Fruit fly (Drosophila melanogaster): ENCODE results near the gene Lsm12a.

Gene Lsm12a

DNA sequence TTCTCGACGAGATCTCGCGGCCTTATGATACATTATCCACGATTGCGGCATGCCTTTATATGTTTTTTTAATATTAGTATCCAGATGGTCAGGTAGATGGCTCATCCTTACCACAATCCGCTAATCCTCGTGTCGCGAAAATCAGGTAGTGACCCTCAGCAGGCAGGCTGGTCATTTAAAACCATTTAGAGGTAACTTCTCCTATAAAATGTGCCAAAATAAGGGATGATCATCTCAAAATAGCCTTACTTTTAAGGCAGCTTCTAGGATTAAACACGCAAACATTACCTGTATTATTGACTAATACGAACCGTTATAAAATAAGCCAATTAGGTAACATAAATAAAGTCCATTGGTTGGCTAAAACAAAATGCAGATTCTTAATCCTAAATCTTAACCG, 29.5 kb upstream of the Lsm12a start, which contains the start of gene tsg:
tsg (minus strand) TSS at position 37 of the 400 bp plus-strand sequence.
- no peak for TF ChIP-seq CG6276 (GFP tag; optimal IDR thresholded peaks at IDR 0.05)
- no peak for TF ChIP-seq eg (GFP tag; IDR thresholded peaks at IDR 0.05)
- no peak for TF ChIP-seq Lpt (GFP tag; optimal IDR thresholded peaks at IDR 0.05)
- TF ChIP-seq Ets21C (GFP tag; optimal IDR thresholded peaks at IDR 0.05) = no peak
- no peak for TF ChIP-seq fkh (GFP tag; optimal IDR thresholded peaks at IDR 0.05)
- TF ChIP-seq cyc (GFP tag; optimal IDR thresholded peaks at IDR 0.05) = no peak
- no peak for TF ChIP-seq Sox14 (GFP tag; optimal IDR thresholded peaks at IDR 0.05)
- no peak for TF ChIP-seq topi (GFP tag; optimal IDR thresholded peaks at IDR 0.05)
- TF ChIP-seq Eip78C (GFP tag) = no peak
- TF ChIP-seq CG6808 (GFP tag; optimal IDR thresholded peaks at IDR 0.05) = no peak
- no peak for TF ChIP-seq CG8119 (GFP tag; IDR thresholded peaks at IDR 0.05)
- no peak for TF ChIP-seq CG6792 (GFP tag; optimal IDR thresholded peaks at IDR 0.05)
- TF ChIP-seq achi (GFP tag; optimal IDR thresholded peaks at IDR 0.05) = no peak
- no peak for TF ChIP-seq acj6 (GFP tag; optimal IDR thresholded peaks at IDR 0.05)
- no peak for TF ChIP-seq Hr39 (GFP tag; optimal IDR thresholded peaks at IDR 0.05)
- TF ChIP-seq CG8632 (GFP tag; optimal IDR thresholded peaks at IDR 0.05) = no peak
- TF ChIP-seq OdsH (GFP tag; optimal IDR thresholded peaks at IDR 0.05) = no peak
- TF ChIP-seq net (GFP tag; optimal IDR thresholded peaks at IDR 0.05) = no peak

DNA sequence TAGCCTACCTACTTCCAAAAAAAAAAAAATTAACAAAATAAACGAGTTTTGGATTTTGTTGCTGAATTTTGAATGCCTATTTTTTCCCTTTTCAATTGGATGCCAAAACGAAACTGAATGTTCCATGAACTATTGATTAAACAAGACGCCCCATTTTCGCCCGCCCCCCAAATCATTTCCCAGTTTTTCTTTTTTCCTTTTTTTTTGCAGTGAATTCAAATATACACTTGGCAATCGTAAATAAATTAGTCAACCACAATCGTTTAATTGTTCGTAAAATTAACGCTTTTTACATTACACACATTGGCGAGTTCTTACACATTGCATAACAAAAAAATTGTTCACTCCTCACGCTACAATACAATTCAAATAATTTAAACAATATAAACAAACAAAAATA, 25.8 kb upstream of the Lsm12a start, which contains the start of gene CG18130:
CG18130 (minus strand) TSS at position 101 of the 400 bp plus-strand sequence.
- TF ChIP-seq Sox15 (GFP tag; optimal IDR thresholded peaks at IDR 0.05) = no peak
- TF ChIP-seq ss (GFP tag; optimal IDR thresholded peaks at IDR 0.05) = no peak
- no peak for TF ChIP-seq cyc (GFP tag; optimal IDR thresholded peaks at IDR 0.05)
- TF ChIP-seq CG16779 (tag; optimal IDR thresholded peaks at IDR 0.05) = no peak

DNA sequence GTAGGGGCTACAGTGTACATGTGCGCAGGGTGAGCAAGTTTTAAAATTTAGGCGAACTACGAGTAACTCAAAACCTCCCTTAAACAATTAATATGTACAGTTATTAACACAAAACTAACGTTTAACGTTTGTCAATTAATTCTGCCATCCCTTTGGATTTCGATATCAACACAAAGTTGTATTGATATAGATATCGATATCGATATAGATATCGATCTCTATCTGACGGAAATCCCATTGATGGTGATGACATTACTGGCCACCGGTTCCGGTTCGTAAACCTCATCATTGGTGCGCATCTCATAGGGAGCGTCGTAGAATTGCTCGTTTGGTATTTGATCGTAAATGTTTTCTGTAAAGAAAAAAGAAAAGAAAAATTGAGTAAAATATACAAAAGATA, 25.2 kb upstream of the Lsm12a start:
- no peak for TF ChIP-seq CG6854 (GFP tag; optimal IDR thresholded peaks at IDR 0.05)
- no peak for TF ChIP-seq CG3919 (GFP tag; optimal IDR thresholded peaks at IDR 0.05)
- TF ChIP-seq Smox (GFP tag; optimal IDR thresholded peaks at IDR 0.05) = no peak
- TF ChIP-seq net (GFP tag; optimal IDR thresholded peaks at IDR 0.05) = no peak
- no peak for TF ChIP-seq salr (GFP tag; optimal IDR thresholded peaks at IDR 0.05)
- TF ChIP-seq CG6808 (GFP tag; optimal IDR thresholded peaks at IDR 0.05) = no peak
- TF ChIP-seq Hr39 (GFP tag; optimal IDR thresholded peaks at IDR 0.05) = no peak
- no peak for TF ChIP-seq Ets96B (tag; optimal IDR thresholded peaks at IDR 0.05)
- no peak for TF ChIP-seq Hr4 (GFP tag; optimal IDR thresholded peaks at IDR 0.05)
- TF ChIP-seq CG3032 (tag; optimal IDR thresholded peaks at IDR 0.05) = no peak
- no peak for TF ChIP-seq fd85E (GFP tag; optimal IDR thresholded peaks at IDR 0.05)
- no peak for TF ChIP-seq Eip93F (GFP tag; optimal IDR thresholded peaks at IDR 0.05)
- no peak for TF ChIP-seq Sox14 (GFP tag; optimal IDR thresholded peaks at IDR 0.05)
- no peak for TF ChIP-seq esn (GFP tag; optimal IDR thresholded peaks at IDR 0.05)
- no peak for TF ChIP-seq CG6163 (GFP tag; IDR thresholded peaks at IDR 0.05)
- TF ChIP-seq ss (GFP tag; optimal IDR thresholded peaks at IDR 0.05) = no peak
- no peak for TF ChIP-seq CG1621 (tag; optimal IDR thresholded peaks at IDR 0.05)
- no peak for TF ChIP-seq CG7368 (GFP tag; optimal IDR thresholded peaks at IDR 0.05)
- TF ChIP-seq Sox15 (GFP tag; optimal IDR thresholded peaks at IDR 0.05) = no peak
- TF ChIP-seq Gug (GFP tag; IDR thresholded peaks at IDR 0.05) = no peak

DNA sequence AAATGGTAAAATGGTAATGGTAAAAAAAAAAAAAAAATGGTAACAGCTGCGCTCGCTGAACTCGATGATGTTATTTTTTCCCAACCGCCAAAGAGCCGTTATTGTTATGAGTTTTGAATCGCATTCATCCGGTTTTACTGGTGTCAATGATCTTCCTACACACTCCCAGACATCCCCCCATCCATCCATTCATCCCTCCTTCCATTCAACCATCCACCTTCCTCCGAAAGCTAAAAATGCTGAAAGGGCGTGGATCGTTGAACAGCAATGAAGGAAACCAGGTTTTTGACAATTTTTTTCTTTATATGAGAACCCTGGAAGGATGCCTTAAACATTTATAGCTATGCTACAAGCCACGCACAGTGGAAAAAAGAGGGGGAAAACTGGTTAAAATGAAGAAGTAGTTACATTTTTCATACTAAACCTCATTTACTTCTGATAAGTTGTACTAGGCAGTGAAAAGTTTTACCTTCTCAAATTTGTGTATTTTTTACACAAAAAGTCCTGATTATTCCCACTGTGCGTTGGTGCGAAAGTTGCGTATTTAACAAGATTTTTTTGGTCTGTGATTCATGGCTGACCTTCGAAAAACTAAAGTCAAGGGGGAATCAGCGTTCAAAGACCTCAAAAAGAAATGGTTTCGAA, 18.3 kb upstream of the Lsm12a start:
- TF ChIP-seq CG16779 (tag; optimal IDR thresholded peaks at IDR 0.05) = no peak
- TF ChIP-seq CG15336 (GFP tag; IDR thresholded peaks at IDR 0.05) = peak; percentile 46
- TF ChIP-seq Eip75B (GFP tag; optimal IDR thresholded peaks at IDR 0.05) = peak; percentile 53
- peak; percentile 56 for TF ChIP-seq dsx (GFP tag; optimal IDR thresholded peaks at IDR 0.05; ENCODE audit: poor library complexity, severe bottlenecking)
- peak; percentile 57 for TF ChIP-seq achi (GFP tag; optimal IDR thresholded peaks at IDR 0.05)
- peak; percentile 45 for TF ChIP-seq CG1621 (tag; optimal IDR thresholded peaks at IDR 0.05)
- TF ChIP-seq CG4318 (GFP tag; optimal IDR thresholded peaks at IDR 0.05) = peak; percentile 29
- peak; percentile 65 for TF ChIP-seq Sox102F (GFP tag; optimal IDR thresholded peaks at IDR 0.05)
- TF ChIP-seq esn (GFP tag; optimal IDR thresholded peaks at IDR 0.05) = peak; percentile 61
- peak; percentile 25 for TF ChIP-seq CG11902 (GFP tag; optimal IDR thresholded peaks at IDR 0.05)
- TF ChIP-seq net (GFP tag; optimal IDR thresholded peaks at IDR 0.05) = peak; percentile 65
- TF ChIP-seq Eip78C (GFP tag) = peak; percentile 92
- TF ChIP-seq CG8119 (GFP tag; IDR thresholded peaks at IDR 0.05) = peak; percentile 40; the same call in 2 of the 3 replicates
- TF ChIP-seq fd85E (GFP tag; optimal IDR thresholded peaks at IDR 0.05) = no peak
- TF ChIP-seq CG6808 (GFP tag; optimal IDR thresholded peaks at IDR 0.05) = peak; percentile 15
- TF ChIP-seq Hr39 (GFP tag; optimal IDR thresholded peaks at IDR 0.05) = peak; percentile 57
- TF ChIP-seq Eip93F (GFP tag; optimal IDR thresholded peaks at IDR 0.05) = no peak
- peak; percentile 66 for TF ChIP-seq OdsH (GFP tag; optimal IDR thresholded peaks at IDR 0.05)
- peak; percentile 71 for TF ChIP-seq svp (GFP tag)
- peak; percentile 38 for TF ChIP-seq CG31627 (GFP tag; optimal IDR thresholded peaks at IDR 0.05)
- TF ChIP-seq salr (GFP tag; optimal IDR thresholded peaks at IDR 0.05) = peak in 1 of 2 experiments; percentile 29
- TF ChIP-seq Hr38 (GFP tag; optimal IDR thresholded peaks at IDR 0.05) = no peak
- TF ChIP-seq Gug (GFP tag; IDR thresholded peaks at IDR 0.05) = no peak
